Worm (Caenorhabditis elegans): Measurements from ENCODE around the gene T26H8.4.

The T26H8.4 gene

DNA sequence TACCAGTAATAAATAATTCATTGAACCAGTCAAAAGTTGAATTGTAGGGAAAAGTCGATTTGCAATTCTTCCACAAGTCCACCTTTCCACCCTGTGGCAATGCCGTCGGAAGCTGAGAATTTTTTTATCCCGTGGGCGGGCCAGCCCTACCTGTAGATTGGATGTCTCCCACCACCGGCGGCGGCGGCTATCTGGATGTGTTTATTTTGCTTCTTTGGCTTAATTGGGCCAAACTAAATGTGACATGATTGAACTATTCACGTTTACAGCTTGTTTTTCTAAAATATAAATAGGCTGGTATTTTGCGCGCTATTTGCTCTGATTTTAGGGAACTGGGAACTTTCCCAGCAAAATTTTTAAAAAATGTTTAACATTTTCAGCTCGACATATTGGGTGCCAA lies 37.8 kb upstream of the T26H8.4 start, which contains the start of gene wrt-8:
wrt-8 (minus strand) TSS at position 101 of the 400 bp plus-strand sequence.
- no peak for TF ChIP-seq ceh-18 (tag; optimal IDR thresholded peaks at IDR 0.05)
- no peak for TF ChIP-seq ceh-14 (tag; optimal IDR thresholded peaks at IDR 0.05)
- TF ChIP-seq tbx-7 (tag; optimal IDR thresholded peaks at IDR 0.05): no peak
- no peak for TF ChIP-seq ceh-45 (GFP tag; IDR thresholded peaks at IDR 0.05)
- no peak for TF ChIP-seq fkh-10 (GFP tag; optimal IDR thresholded peaks at IDR 0.05)
- no peak for TF ChIP-seq dmd-4 (tag; optimal IDR thresholded peaks at IDR 0.05; ENCODE audit: borderline replicate concordance)
- no peak for TF ChIP-seq fkh-6 (tag; optimal IDR thresholded peaks at IDR 0.05)
- TF ChIP-seq pha-4 (tag; optimal IDR thresholded peaks at IDR 0.05): no peak
- TF ChIP-seq pha-2 (tag; optimal IDR thresholded peaks at IDR 0.05): no peak
- no peak for TF ChIP-seq hlh-8 (tag; optimal IDR thresholded peaks at IDR 0.05)
- no peak for TF ChIP-seq ceh-48 (tag; optimal IDR thresholded peaks at IDR 0.05)
- TF ChIP-seq odd-2 (tag; optimal IDR thresholded peaks at IDR 0.05): no peak

DNA sequence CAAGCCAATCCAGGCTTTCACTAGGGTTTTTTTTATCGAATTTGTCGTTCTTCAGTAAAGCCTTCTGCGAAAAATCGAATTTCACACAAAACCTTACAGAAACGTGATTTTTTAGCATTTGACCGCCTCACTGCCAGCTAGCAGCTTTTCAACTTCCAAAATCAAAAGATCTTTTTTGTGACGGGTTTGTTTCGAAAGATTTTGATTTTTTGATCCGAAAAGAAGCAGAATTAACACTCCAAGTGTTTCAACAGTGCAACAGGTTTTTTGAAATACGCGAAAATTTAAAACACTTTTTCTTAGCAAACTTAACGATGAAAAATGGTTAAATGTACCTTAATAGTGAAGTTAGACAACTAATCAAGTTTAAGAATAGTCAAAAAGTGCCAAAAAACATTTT lies 34.8 kb upstream of the T26H8.4 start, which contains the start of gene clec-229:
clec-229 (minus strand) TSS at position 101 of the 400 bp plus-strand sequence.
- TF ChIP-seq fkh-6 (tag; optimal IDR thresholded peaks at IDR 0.05): no peak
- TF ChIP-seq ceh-18 (tag; optimal IDR thresholded peaks at IDR 0.05): no peak
- no peak for TF ChIP-seq ahr-1 (tag; optimal IDR thresholded peaks at IDR 0.05)
- no peak for TF ChIP-seq ceh-6 (GFP tag; optimal IDR thresholded peaks at IDR 0.05)
- TF ChIP-seq ets-4 (tag; optimal IDR thresholded peaks at IDR 0.05): no peak
- TF ChIP-seq nhr-11 (tag; optimal IDR thresholded peaks at IDR 0.05): no peak
- no peak for TF ChIP-seq K09A11.1 (tag; optimal IDR thresholded peaks at IDR 0.05; ENCODE audit: insufficient read depth)
- no peak for TF ChIP-seq tbx-7 (tag; optimal IDR thresholded peaks at IDR 0.05)

DNA sequence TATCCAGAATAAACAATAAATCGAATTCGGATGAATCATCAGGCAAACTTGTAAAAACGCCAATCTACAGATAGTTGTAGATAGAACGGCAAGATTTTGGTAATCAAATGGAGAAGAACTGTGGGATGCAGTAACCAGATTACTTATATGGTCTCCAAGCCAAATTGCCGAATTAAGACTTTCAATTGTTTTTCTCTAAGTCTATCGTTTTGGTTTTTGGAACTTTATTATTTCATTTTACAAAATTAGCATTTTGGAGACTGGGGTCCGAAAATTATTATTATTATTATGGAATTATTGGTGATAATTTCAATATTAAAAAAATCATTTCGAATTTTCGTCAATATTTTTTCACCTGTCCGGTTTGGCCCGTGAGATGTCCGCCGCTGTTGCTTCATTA lies 32.7 kb upstream of the T26H8.4 start, which contains the start of gene clec-228:
clec-228 (minus strand) TSS at position 101 of the 400 bp plus-strand sequence.
- TF ChIP-seq unc-42 (tag; optimal IDR thresholded peaks at IDR 0.05): no peak
- no peak for TF ChIP-seq dve-1 (tag; optimal IDR thresholded peaks at IDR 0.05)
- no peak for TF ChIP-seq unc-86 (tag; optimal IDR thresholded peaks at IDR 0.05)
- TF ChIP-seq C08G9.2 (tag; optimal IDR thresholded peaks at IDR 0.05): no peak
- TF ChIP-seq ceh-30 (tag; optimal IDR thresholded peaks at IDR 0.05): no peak
- TF ChIP-seq ceh-22 (tag; optimal IDR thresholded peaks at IDR 0.05): no peak
- TF ChIP-seq sdc-2 (tag; optimal IDR thresholded peaks at IDR 0.05): no peak
- no peak for TF ChIP-seq unc-55 (GFP tag; optimal IDR thresholded peaks at IDR 0.05)
- TF ChIP-seq ceh-45 (GFP tag; IDR thresholded peaks at IDR 0.05): no peak
- TF ChIP-seq ceh-19 (GFP tag; optimal IDR thresholded peaks at IDR 0.05): no peak
- no peak for TF ChIP-seq tbx-7 (tag; optimal IDR thresholded peaks at IDR 0.05)
- no peak for TF ChIP-seq pqm-1 (tag; optimal IDR thresholded peaks at IDR 0.05)
- no peak for TF ChIP-seq pag-3 (tag; optimal IDR thresholded peaks at IDR 0.05; ENCODE audit: borderline replicate concordance)
- no peak for TF ChIP-seq unc-3 (GFP tag; conservative IDR thresholded peaks at IDR 0.05)
- no peak for TF ChIP-seq unc-3 (tag; optimal IDR thresholded peaks at IDR 0.05)
- TF ChIP-seq eyg-1 (tag; optimal IDR thresholded peaks at IDR 0.05): no peak

DNA sequence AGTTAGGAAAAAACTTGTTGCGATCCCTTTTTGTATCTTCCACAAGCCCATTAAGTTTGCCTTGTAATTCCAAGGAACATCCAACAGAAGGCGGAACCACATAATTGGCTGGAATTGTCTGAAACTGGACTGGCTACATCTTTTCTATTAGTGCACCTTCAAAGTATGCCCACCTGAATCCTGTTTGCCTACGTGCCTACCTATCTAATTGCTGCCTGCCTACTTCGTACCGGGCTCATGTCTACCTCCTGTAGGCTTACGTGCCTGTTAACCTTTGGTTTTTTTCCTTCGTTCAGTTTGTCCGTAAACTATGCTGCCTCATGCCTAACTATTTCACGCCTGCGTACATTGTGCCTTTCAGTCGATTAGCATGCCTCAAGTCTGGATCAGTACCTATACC lies 30.8 kb upstream of the T26H8.4 start, which contains the start of gene wrt-7:
wrt-7 (minus strand) TSS at position 101 of the 400 bp plus-strand sequence.
- TF ChIP-seq ceh-14 (tag; optimal IDR thresholded peaks at IDR 0.05) (no peak), ceh-9 (tag; optimal IDR thresholded peaks at IDR 0.05) (no peak), Y22D7AL.16 (tag; optimal IDR thresholded peaks at IDR 0.05) (no peak), hlh-8 (tag; optimal IDR thresholded peaks at IDR 0.05) (no peak), T23F11.4 (GFP tag; optimal IDR thresholded peaks at IDR 0.05) (no peak), syd-9 (tag; optimal IDR thresholded peaks at IDR 0.05) (no peak), npax-4 (tag; optimal IDR thresholded peaks at IDR 0.05) (no peak), pag-3 (tag; optimal IDR thresholded peaks at IDR 0.05; ENCODE audit: borderline replicate concordance) (no peak), pat-9 (tag; optimal IDR thresholded peaks at IDR 0.05) (no peak)
